Worm (Caenorhabditis elegans) whole organism, L1 larva: ENCODE data around the gene rha-1.

Experiments used
- aly-2 ChIP-seq: fragments of 150-350 bp; optimal IDR thresholded peaks from 2 replicates; lab custom pipeline; 2014; ENCODE audit warnings: missing biosample characterization, missing genetic modification characterization
- ama-1 ChIP-seq: fragments of 150-350 bp; optimal IDR thresholded peaks from 2 replicates; lab custom pipeline; 2014
- blmp-1 ChIP-seq: fragments of 150-350 bp; optimal IDR thresholded peaks from 2 replicates; lab custom pipeline; 2014; ENCODE audit warnings: missing biosample characterization, missing genetic modification characterization
- ceh-88 ChIP-seq: fragments of 200-800 bp; sonication (Bioruptor generic); IDR thresholded peaks from 2 replicates; pipeline ENCODE4 v1.3.6; 2022; ENCODE audit warnings: missing genetic modification characterization, missing compliant biosample characterization
- dpl-1 ChIP-seq, 3 experiments: fragments of 150-350 bp in 2 of 3; sonication (generic microtip) in 1 of 3; optimal IDR thresholded peaks; 2 replicates each; lab custom pipeline; 2014 to 2017; ENCODE audit warnings: missing biosample characterization in 3 of 3, missing genetic modification characterization in 3 of 3, missing genetic modification reagents in 3 of 3
- efl-1 ChIP-seq, 4 experiments: fragments of 150-350 bp; optimal IDR thresholded peaks in 3 of 4; peaks in 1 of 4; 1 replicate in 1 of 4; 2 replicates in 3 of 4; lab custom pipeline; 2014; ENCODE audit warnings: missing biosample characterization in 2 of 4, missing genetic modification characterization in 2 of 4, missing genetic modification reagents in 2 of 4
- efl-3 ChIP-seq: fragments of 200-800 bp; sonication (Bioruptor generic); optimal IDR thresholded peaks from 2 replicates; lab custom pipeline; 2018; ENCODE audit warnings: mild to moderate bottlenecking, missing genetic modification characterization, missing compliant biosample characterization
- egl-27 ChIP-seq, 2 experiments: fragments of 150-350 bp in 1 of 2; sonication (generic microtip); optimal IDR thresholded peaks; 3 replicates each; lab custom pipeline; 2017 to 2018; ENCODE audit warnings: missing biosample characterization in 2 of 2, missing genetic modification characterization in 2 of 2, missing genetic modification reagents in 2 of 2
- elt-2 ChIP-seq: sonication (generic microtip); optimal IDR thresholded peaks from 2 replicates; lab custom pipeline; 2016; ENCODE audit warnings: missing genetic modification characterization, mild to moderate bottlenecking, inconsistent platforms, missing compliant biosample characterization, missing genetic modification reagents
- elt-3 ChIP-seq, 6 experiments: fragments of 150-350 bp in 1 of 6; sonication (generic microtip); optimal IDR thresholded peaks; 2 replicates each; lab custom pipeline; 2017 to 2018; ENCODE audit warnings: missing biosample characterization in 6 of 6, missing genetic modification characterization in 6 of 6, inconsistent platforms in 1 of 6
- ets-5 ChIP-seq: fragments of 200-800 bp; sonication (Bioruptor generic); IDR thresholded peaks from 2 replicates; pipeline ENCODE4 v1.3.6; 2022; ENCODE audit warnings: missing genetic modification characterization, missing compliant biosample characterization
- fkh-10 ChIP-seq: sonication (generic microtip); optimal IDR thresholded peaks from 2 replicates; lab custom pipeline; 2017; ENCODE audit warnings: missing biosample characterization, missing genetic modification reagents, missing genetic modification characterization
- fkh-4 ChIP-seq: sonication (generic microtip); optimal IDR thresholded peaks from 2 replicates; lab custom pipeline; 2016; ENCODE audit warnings: missing compliant biosample characterization, missing genetic modification characterization, borderline replicate concordance
- grh-1 ChIP-seq: fragments of 200-800 bp; sonication (Bioruptor generic); IDR thresholded peaks from 2 replicates; pipeline ENCODE4 v1.3.6; 2022; ENCODE audit warnings: missing genetic modification reagents, missing genetic modification characterization, missing compliant biosample characterization
- isw-1 ChIP-seq: fragments of 200-800 bp; sonication (Bioruptor generic); IDR thresholded peaks from 2 replicates; pipeline ENCODE4 v1.3.6; 2022; ENCODE audit warnings: missing genetic modification characterization, missing compliant biosample characterization
- lin-13 ChIP-seq: fragments of 150-350 bp; optimal IDR thresholded peaks from 2 replicates; lab custom pipeline; 2014; ENCODE audit warnings: missing biosample characterization, missing genetic modification reagents, missing genetic modification characterization
- lin-14 ChIP-seq: fragments of 200-800 bp; sonication (Bioruptor generic); optimal IDR thresholded peaks from 2 replicates; lab custom pipeline; 2018; ENCODE audit warnings: mild to moderate bottlenecking, missing genetic modification characterization, moderate library complexity, missing compliant biosample characterization
- lin-35 ChIP-seq, 2 experiments: fragments of 150-350 bp; optimal IDR thresholded peaks; 2 replicates each; lab custom pipeline; 2014; ENCODE audit warnings: missing biosample characterization in 2 of 2, missing genetic modification characterization in 2 of 2, missing genetic modification reagents in 2 of 2
- lir-3 ChIP-seq: sonication (generic microtip); optimal IDR thresholded peaks from 2 replicates; lab custom pipeline; 2016; ENCODE audit warnings: mild to moderate bottlenecking, missing genetic modification characterization, moderate library complexity, missing compliant biosample characterization; ENCODE audit not compliant: poor library complexity
- lsy-2 ChIP-seq, 2 experiments: fragments of 150-350 bp; optimal IDR thresholded peaks; 2 replicates each; lab custom pipeline; 2014; ENCODE audit warnings: missing biosample characterization in 2 of 2, missing genetic modification characterization in 2 of 2
- mdl-1 ChIP-seq, 2 experiments: fragments of 150-350 bp; optimal IDR thresholded peaks; 2 replicates each; lab custom pipeline; 2014 to 2017; ENCODE audit warnings: missing biosample characterization in 2 of 2, missing genetic modification characterization in 2 of 2, inconsistent platforms in 1 of 2
- mef-2 ChIP-seq: fragments of 150-350 bp; optimal IDR thresholded peaks from 2 replicates; lab custom pipeline; 2014; ENCODE audit warnings: missing biosample characterization, missing genetic modification characterization
- nhr-11 ChIP-seq: fragments of 150-350 bp; optimal IDR thresholded peaks from 2 replicates; lab custom pipeline; 2014; ENCODE audit warnings: missing biosample characterization, missing genetic modification characterization
- nhr-19 ChIP-seq: fragments of 200-800 bp; sonication (Bioruptor generic); conservative IDR thresholded peaks from 2 replicates; pipeline ENCODE4 v1.3.6; 2022; ENCODE audit warnings: missing genetic modification characterization, missing compliant biosample characterization
- nhr-47 ChIP-seq: sonication (generic microtip); optimal IDR thresholded peaks from 2 replicates; lab custom pipeline; 2016; ENCODE audit warnings: mild to moderate bottlenecking, missing genetic modification characterization, moderate library complexity, missing compliant biosample characterization
- nhr-77 ChIP-seq: fragments of 150-350 bp; optimal IDR thresholded peaks from 2 replicates; lab custom pipeline; 2014; ENCODE audit warnings: missing biosample characterization, missing genetic modification characterization
- nhr-84 ChIP-seq: sonication (generic microtip); optimal IDR thresholded peaks from 2 replicates; lab custom pipeline; 2017; ENCODE audit warnings: missing biosample characterization, missing genetic modification characterization
- nhr-85 ChIP-seq: sonication (generic microtip); peaks from one replicate; lab custom pipeline; 2016; ENCODE audit warnings: missing genetic modification characterization, inconsistent platforms, missing compliant biosample characterization
- nhr-90 ChIP-seq: sonication (generic microtip); optimal IDR thresholded peaks from 2 replicates; lab custom pipeline; 2016; ENCODE audit warnings: mild to moderate bottlenecking, missing genetic modification characterization, missing compliant biosample characterization; ENCODE audit not compliant: poor library complexity
- pag-3 ChIP-seq: sonication (generic microtip); optimal IDR thresholded peaks from 2 replicates; lab custom pipeline; 2017; ENCODE audit warnings: missing genetic modification characterization, mild to moderate bottlenecking, missing compliant biosample characterization, antibody characterized with exemption, borderline replicate concordance; ENCODE audit not compliant: insufficient read depth
- rnt-1 ChIP-seq: sonication (generic microtip); optimal IDR thresholded peaks from 2 replicates; lab custom pipeline; 2016; ENCODE audit warnings: mild to moderate bottlenecking, missing genetic modification characterization, moderate library complexity, missing compliant biosample characterization
- sptf-1 ChIP-seq: fragments of 150-350 bp; optimal IDR thresholded peaks from 2 replicates; lab custom pipeline; 2014; ENCODE audit warnings: missing biosample characterization, missing genetic modification characterization
- sup-37 ChIP-seq: fragments of 200-800 bp; sonication (Bioruptor generic); optimal IDR thresholded peaks from 2 replicates; lab custom pipeline; 2018; ENCODE audit warnings: mild to moderate bottlenecking, missing genetic modification characterization, missing compliant biosample characterization
- swsn-7 ChIP-seq: sonication (generic microtip); optimal IDR thresholded peaks from 2 replicates; lab custom pipeline; 2016; ENCODE audit warnings: missing genetic modification characterization, missing compliant biosample characterization
- tbx-2 ChIP-seq: sonication (generic microtip); optimal IDR thresholded peaks from 2 replicates; lab custom pipeline; 2016; ENCODE audit warnings: missing genetic modification characterization, missing compliant biosample characterization
- unc-98 ChIP-seq: fragments of 200-800 bp; sonication (Bioruptor generic); IDR thresholded peaks from 2 replicates; pipeline ENCODE4 v1.3.6; 2022; ENCODE audit warnings: missing genetic modification characterization, missing compliant biosample characterization
- xbp-1 ChIP-seq: sonication (generic microtip); optimal IDR thresholded peaks from 2 replicates; lab custom pipeline; 2016; ENCODE audit warnings: missing genetic modification characterization, missing compliant biosample characterization
- zip-4 ChIP-seq: fragments of 200-800 bp; sonication (Bioruptor generic); optimal IDR thresholded peaks from 2 replicates; lab custom pipeline; 2018; ENCODE audit warnings: mild to moderate bottlenecking, missing genetic modification characterization, moderate library complexity, missing compliant biosample characterization

rha-1 gene

ce11 chrII:8927253-8927791 lies 43.9 kb upstream of the rha-1 start, which contains the start of gene cct-2 (continued):
- TF ChIP-seq mdl-1 (tag; optimal IDR thresholded peaks at IDR 0.05; lab: Kevin White, UChicago) (peak in 1 of 2 experiments; percentile 3), efl-1 (optimal IDR thresholded peaks at IDR 0.05; lab: Kevin White, UChicago) (peak; percentile 30 to 51), efl-1 (GFP tag; optimal IDR thresholded peaks at IDR 0.05 in 1 of 2; lab: Kevin White, UChicago) (peak; percentile 54 to 96), nhr-90 (peak; percentile 28), tbx-2 (tag; lab: Kevin White, UChicago) (peak; percentile 39), swsn-7 (tag; lab: Kevin White, UChicago) (peak; percentile 31), nhr-85 (tag; lab: Kevin White, UChicago) (peak; percentile 66), xbp-1 (peak; percentile 50), blmp-1 (tag; lab: Kevin White, UChicago) (peak; percentile 63), egl-27 (tag; optimal IDR thresholded peaks at IDR 0.05; lab: Kevin White, UChicago) (no peak), dpl-1 (GFP tag; optimal IDR thresholded peaks at IDR 0.05; lab: Kevin White, UChicago) (peak; percentile 22 to 64 (median 37)), zip-4 (GFP tag; lab: Kevin White, UChicago) (no peak), sptf-1 (tag; lab: Kevin White, UChicago) (no peak), elt-2 (tag; lab: Kevin White, UChicago) (no peak), nhr-47 (tag; lab: Kevin White, UChicago) (peak; percentile 38), pag-3 (no peak), fkh-10 (GFP tag; lab: Kevin White, UChicago) (no peak), nhr-84 (tag; lab: Kevin White, UChicago) (no peak), sup-37 (GFP tag; lab: Kevin White, UChicago) (no peak), nhr-11 (tag; lab: Kevin White, UChicago) (no peak), ets-5 (no peak), fkh-4 (tag; lab: Kevin White, UChicago) (no peak), lir-3 (tag; lab: Kevin White, UChicago) (peak; percentile 64), ama-1 (lab: Kevin White, UChicago) (no peak), nhr-19 (GFP tag; lab: Robert Waterston, UW) (no peak), lin-14 (GFP tag; lab: Kevin White, UChicago) (peak; percentile 69), isw-1 (GFP tag; lab: Robert Waterston, UW) (no peak), efl-3 (GFP tag; lab: Kevin White, UChicago) (no peak), unc-98 (no peak), aly-2 (tag; lab: Kevin White, UChicago) (no peak), lin-35 (GFP tag; optimal IDR thresholded peaks at IDR 0.05; lab: Kevin White, UChicago) (peak; percentile 48 to 60), mef-2 (tag; lab: Kevin White, UChicago) (no peak), lin-13 (GFP tag; lab: Kevin White, UChicago) (no peak), rnt-1 (tag; lab: Kevin White, UChicago) (peak; percentile 59), grh-1 (GFP tag; lab: Robert Waterston, UW) (no peak), ceh-88 (GFP tag; lab: Robert Waterston, UW) (no peak), nhr-77 (tag; lab: Kevin White, UChicago) (no peak)

- TF ChIP-seq sup-37 (GFP tag; lab: Kevin White, UChicago) (no peak), isw-1 (GFP tag; lab: Robert Waterston, UW) (no peak), elt-3 (tag; optimal IDR thresholded peaks at IDR 0.05; lab: Kevin White, UChicago) (peak in 1 of 6 experiments; percentile 5), lsy-2 (tag; optimal IDR thresholded peaks at IDR 0.05; lab: Kevin White, UChicago) (no peak)
These were observed 43.0 kb upstream of the rha-1 start, which contains the start of gene B0457.2 for ce11 chrII:8926451-8926850. Gene B0457.2 (minus strand): TSS chrII:8926551.
